Worm (Caenorhabditis elegans): ENCODE data around the gene cct-2.
A peak's percentile ranks its signal among the peaks of the same experiment; 100 is the strongest.

Gene cct-2

DNA sequence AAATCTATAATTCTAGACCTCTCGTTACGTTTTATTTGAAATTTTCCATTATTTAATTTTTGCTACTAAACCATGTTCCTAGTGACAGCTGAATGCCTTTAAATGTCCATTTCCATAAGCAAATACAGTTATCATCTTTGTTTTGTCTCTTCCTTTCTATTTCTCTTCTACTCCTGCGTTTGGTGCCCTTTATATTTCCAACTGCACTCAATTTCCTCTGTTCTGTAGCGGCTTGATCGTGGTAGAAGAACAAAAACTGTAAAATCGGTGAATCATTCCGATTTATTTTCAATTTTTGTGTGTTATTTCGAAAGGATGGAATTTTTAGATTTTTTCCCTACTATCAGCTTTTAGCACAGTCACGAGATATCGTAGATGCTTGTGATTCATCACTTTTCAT, 31.6 kb upstream of the cct-2 start:
- peak; percentile 47 for TF ChIP-seq fos-1 (tag; optimal IDR thresholded peaks at IDR 0.05)
- TF ChIP-seq mab-5 (tag; optimal IDR thresholded peaks at IDR 0.05): no peak

DNA sequence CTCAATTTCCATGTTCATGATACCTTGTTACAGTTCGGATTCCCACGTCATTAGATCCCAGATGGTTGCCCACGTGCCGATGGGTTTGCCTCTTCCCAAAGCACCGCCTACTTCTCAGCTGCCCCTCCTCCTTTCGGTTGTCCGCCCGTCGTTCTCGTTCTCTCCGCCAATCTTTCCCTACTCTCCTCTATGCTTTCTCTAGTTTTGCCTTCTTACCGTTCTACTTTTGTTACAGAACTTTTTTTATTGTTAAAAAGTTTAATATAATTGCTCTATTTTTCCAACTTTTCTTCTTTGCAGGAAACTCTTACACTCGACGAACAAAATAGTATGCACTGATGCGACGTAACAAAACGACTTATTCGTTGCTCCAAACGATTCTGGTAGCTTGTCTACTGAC, 31.0 kb upstream of the cct-2 start, which contains the start of gene lat-1:
Gene lat-1 (plus strand): TSS at position 301 of the 400 bp plus-strand sequence.
- no peak for TF ChIP-seq elt-1 (tag; optimal IDR thresholded peaks at IDR 0.05)

DNA sequence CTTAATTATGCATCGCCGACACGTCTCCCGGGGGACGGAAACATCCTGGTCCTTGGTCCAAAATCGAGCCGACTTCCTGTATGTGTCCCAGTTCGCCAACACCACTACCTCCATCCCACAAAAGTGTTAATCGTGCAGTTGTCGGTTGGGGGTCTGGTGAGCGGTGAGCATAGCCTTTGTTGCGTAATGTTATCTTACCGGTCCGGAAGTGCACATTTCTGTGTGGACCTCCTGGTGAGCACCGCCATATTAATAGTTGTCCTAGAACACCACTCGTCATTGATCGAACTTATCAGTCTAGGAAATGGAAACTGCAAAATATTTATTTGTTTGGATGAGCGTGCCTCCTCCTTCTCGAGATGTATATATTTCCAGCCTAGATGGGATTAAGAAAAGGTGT, 30.3 kb upstream of the cct-2 start:
- TF ChIP-seq mab-5 (tag; optimal IDR thresholded peaks at IDR 0.05): no peak
- no peak for TF ChIP-seq gmeb-1 (tag; optimal IDR thresholded peaks at IDR 0.05)
- no peak for TF ChIP-seq nhr-25 (tag; optimal IDR thresholded peaks at IDR 0.05)
- TF ChIP-seq blmp-1 (tag; optimal IDR thresholded peaks at IDR 0.05; ENCODE audit: insufficient read depth): no peak
- TF ChIP-seq sma-3 (GFP tag; optimal IDR thresholded peaks at IDR 0.05): no peak
- TF ChIP-seq unc-62 (GFP tag; optimal IDR thresholded peaks at IDR 0.05): no peak
- no peak for TF ChIP-seq nhr-77 (tag; optimal IDR thresholded peaks at IDR 0.05)
- no peak for TF ChIP-seq alr-1 (tag; optimal IDR thresholded peaks at IDR 0.05)
- TF ChIP-seq lsy-2 (tag; optimal IDR thresholded peaks at IDR 0.05): no peak
- TF ChIP-seq peb-1 (tag; optimal IDR thresholded peaks at IDR 0.05): no peak
- no peak for TF ChIP-seq nhr-23 (tag; optimal IDR thresholded peaks at IDR 0.05)

DNA sequence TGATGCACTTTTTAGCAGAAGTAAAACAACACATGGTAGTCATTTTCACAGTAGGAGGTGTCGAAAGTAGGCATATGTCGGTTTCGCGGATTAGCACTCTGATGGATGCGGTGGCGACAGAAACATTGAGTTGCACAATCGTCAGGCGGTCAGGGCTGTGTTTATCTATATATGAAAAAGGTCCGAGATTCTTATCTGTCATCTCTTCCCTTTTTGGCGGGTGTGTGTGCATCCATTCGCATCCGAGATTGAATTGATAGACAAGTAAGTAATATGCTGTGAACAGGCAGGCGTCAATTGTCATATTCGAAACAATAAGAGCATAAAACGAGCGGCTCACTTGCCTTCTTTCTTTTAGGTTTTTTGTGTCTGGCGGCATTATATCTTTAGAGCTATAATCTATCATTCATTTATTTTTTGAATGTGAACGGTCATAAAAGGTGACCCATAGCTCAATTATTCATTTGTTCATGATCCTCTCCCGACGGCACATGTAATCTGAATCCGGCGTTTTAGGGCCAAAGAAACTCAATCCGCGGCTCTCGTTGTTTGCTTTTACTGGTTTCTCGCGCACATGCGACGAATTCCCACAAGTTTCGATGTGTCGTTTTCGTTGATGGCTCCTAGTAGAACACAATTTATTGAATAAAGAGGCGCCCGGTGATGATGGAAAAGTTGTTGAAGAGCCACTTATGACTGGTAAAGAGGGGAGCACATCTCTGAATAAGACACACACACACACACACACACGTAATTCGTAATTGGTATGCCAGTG, 28.8 kb upstream of the cct-2 start:
- TF ChIP-seq alr-1 (tag; optimal IDR thresholded peaks at IDR 0.05) (no peak), ztf-4 (tag; optimal IDR thresholded peaks at IDR 0.05) (no peak), snpc-4 (tag; optimal IDR thresholded peaks at IDR 0.05) (no peak), mab-5 (tag; optimal IDR thresholded peaks at IDR 0.05) (no peak), nhr-23 (tag; optimal IDR thresholded peaks at IDR 0.05) (no peak), nhr-129 (tag; optimal IDR thresholded peaks at IDR 0.05) (no peak), sma-3 (GFP tag; optimal IDR thresholded peaks at IDR 0.05) (no peak), unc-55 (GFP tag; optimal IDR thresholded peaks at IDR 0.05) (no peak), ceh-16 (tag; optimal IDR thresholded peaks at IDR 0.05) (no peak), lin-39 (tag; optimal IDR thresholded peaks at IDR 0.05) (no peak), nhr-25 (tag; optimal IDR thresholded peaks at IDR 0.05) (no peak), F13H6.1 (tag; optimal IDR thresholded peaks at IDR 0.05) (no peak), sem-4 (tag; optimal IDR thresholded peaks at IDR 0.05) (no peak), lin-11 (tag; optimal IDR thresholded peaks at IDR 0.05) (no peak), gmeb-1 (tag; optimal IDR thresholded peaks at IDR 0.05) (no peak), unc-62 (GFP tag; optimal IDR thresholded peaks at IDR 0.05) (no peak), nhr-11 (tag; optimal IDR thresholded peaks at IDR 0.05) (no peak), C34F6.9 (tag; optimal IDR thresholded peaks at IDR 0.05) (no peak), R02D3.7 (tag; optimal IDR thresholded peaks at IDR 0.05) (no peak)

DNA sequence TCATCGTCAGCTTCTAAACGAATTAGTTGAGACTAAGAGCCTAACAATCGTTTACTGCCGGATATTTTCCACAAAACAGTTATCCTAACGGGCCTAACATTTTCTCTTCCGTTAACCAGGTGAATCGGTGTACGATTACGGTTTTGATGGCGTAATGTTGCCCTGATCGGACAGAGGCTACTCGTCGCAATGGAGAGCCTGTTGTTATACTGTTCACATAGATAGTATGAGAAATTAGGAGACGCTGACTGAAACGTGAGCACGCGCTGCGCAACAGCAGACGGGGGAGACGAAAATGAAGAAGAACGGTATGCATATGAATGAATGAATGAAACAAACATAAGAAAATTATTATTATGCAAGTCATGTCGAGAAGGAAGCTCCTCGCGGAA, 28.2 kb upstream of the cct-2 start:
- no peak for TF ChIP-seq ZK546.5 (tag; optimal IDR thresholded peaks at IDR 0.05)

DNA sequence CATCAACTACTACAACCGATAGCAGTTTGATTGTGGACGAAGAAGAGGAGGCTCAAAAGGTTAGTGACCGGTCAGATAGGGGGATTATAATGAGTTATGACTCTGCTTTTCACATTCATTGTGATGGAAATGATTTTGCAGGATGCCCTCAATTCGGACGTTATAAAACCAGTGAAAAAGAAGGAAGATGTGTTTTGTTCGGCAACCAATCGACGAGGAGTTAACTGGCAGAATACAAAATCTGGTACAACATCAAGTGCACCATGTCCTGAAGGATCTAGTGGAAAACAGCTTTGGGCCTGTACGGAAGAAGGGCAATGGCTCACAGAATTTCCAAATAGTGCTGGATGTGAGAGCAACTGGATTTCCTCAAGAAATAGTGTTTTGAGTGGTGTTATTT, 23.7 kb upstream of the cct-2 start:
- TF ChIP-seq unc-55 (GFP tag; optimal IDR thresholded peaks at IDR 0.05) (no peak), ztf-4 (tag; optimal IDR thresholded peaks at IDR 0.05) (no peak), ama-1 (optimal IDR thresholded peaks at IDR 0.05) (no peak), crh-2 (tag; optimal IDR thresholded peaks at IDR 0.05) (no peak), F13H6.1 (tag; optimal IDR thresholded peaks at IDR 0.05) (no peak), nhr-77 (tag; optimal IDR thresholded peaks at IDR 0.05) (no peak), alr-1 (tag; optimal IDR thresholded peaks at IDR 0.05) (no peak), mbf-1 (tag; optimal IDR thresholded peaks at IDR 0.05) (no peak), skn-1 (tag; optimal IDR thresholded peaks at IDR 0.05) (no peak), unc-62 (GFP tag; optimal IDR thresholded peaks at IDR 0.05) (no peak), nhr-12 (tag; optimal IDR thresholded peaks at IDR 0.05) (no peak), lin-13 (GFP tag; optimal IDR thresholded peaks at IDR 0.05) (no peak), nhr-25 (tag; optimal IDR thresholded peaks at IDR 0.05) (no peak), zag-1 (tag; optimal IDR thresholded peaks at IDR 0.05) (no peak)

All from whole organism, L2 larva.